Fruit fly (Drosophila melanogaster): ENCODE measurements around the gene prage.

Gene prage

DNA sequence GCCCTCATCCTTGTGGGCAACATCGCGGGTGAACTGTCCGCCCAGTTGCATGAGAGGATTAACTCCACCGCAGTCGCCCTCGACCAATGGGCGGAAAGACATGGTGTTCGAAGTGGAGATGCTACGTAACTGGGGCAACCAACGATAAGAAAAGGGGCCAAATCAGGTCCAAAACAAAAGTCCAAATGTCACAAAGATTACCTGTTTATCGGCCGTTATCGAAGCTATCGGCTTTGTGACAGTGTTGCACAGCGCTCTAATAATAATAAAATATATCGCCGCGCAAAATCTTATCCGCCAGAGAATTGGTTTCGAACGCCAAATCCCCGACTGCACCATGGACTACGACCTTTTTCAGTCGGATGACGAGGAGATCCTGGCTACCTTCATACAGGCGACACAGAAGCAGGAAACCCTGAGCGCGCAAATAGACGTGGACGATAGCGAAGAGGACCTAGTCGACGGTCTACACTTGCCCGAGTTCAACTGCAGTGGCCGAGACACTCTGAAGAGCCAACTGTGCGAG is 95.1 kb downstream of the prage start, which contains the start of the genes CG14803 and Pex5 (continued):
- TF ChIP-seq CG31441 (GFP tag; IDR thresholded peaks at IDR 0.05): no peak
- no peak for TF ChIP-seq CG6654 (GFP tag; optimal IDR thresholded peaks at IDR 0.05)
- TF ChIP-seq Sry-δ (GFP tag; optimal IDR thresholded peaks at IDR 0.05): peak; percentile 43
- TF ChIP-seq br (optimal IDR thresholded peaks at IDR 0.05): no peak
- no peak for TF ChIP-seq Bteb2 (GFP tag; optimal IDR thresholded peaks at IDR 0.05)
- TF ChIP-seq CG10565 (GFP tag; optimal IDR thresholded peaks at IDR 0.05): no peak
- no peak for TF ChIP-seq CG12219 (GFP tag; optimal IDR thresholded peaks at IDR 0.05)
- no peak for TF ChIP-seq CG10654 (GFP tag; optimal IDR thresholded peaks at IDR 0.05)
- no peak for TF ChIP-seq CG7839 (tag; optimal IDR thresholded peaks at IDR 0.05)
- no peak for TF ChIP-seq HLH54F (GFP tag; optimal IDR thresholded peaks at IDR 0.05)
- no peak for TF ChIP-seq CG17359 (tag; optimal IDR thresholded peaks at IDR 0.05)
- TF ChIP-seq CG4404 (GFP tag; IDR thresholded peaks at IDR 0.05): no peak
- no peak for TF ChIP-seq CG7745 (tag; optimal IDR thresholded peaks at IDR 0.05)
- TF ChIP-seq sug (tag; optimal IDR thresholded peaks at IDR 0.05): peak; percentile 9
- no peak for TF ChIP-seq tin (GFP tag; optimal IDR thresholded peaks at IDR 0.05)
- TF ChIP-seq trem (tag; optimal IDR thresholded peaks at IDR 0.05): peak; percentile 26
- TF ChIP-seq CG10267 (tag; optimal IDR thresholded peaks at IDR 0.05): peak; percentile 90
- TF ChIP-seq D19B (GFP tag; optimal IDR thresholded peaks at IDR 0.05): no peak
- TF ChIP-seq CTCF (GFP tag; optimal IDR thresholded peaks at IDR 0.05): no peak
- no peak for TF ChIP-seq Stat92E (GFP tag; optimal IDR thresholded peaks at IDR 0.05)
- no peak for TF ChIP-seq CG2889 (GFP tag; IDR thresholded peaks at IDR 0.05)
- no peak for TF ChIP-seq usp (GFP tag; optimal IDR thresholded peaks at IDR 0.05)
- no peak for TF ChIP-seq Blimp-1 (GFP tag; optimal IDR thresholded peaks at IDR 0.05)
- peak; percentile 52; the same call in 1 of the 3 replicates for TF ChIP-seq CG14860 (GFP tag; IDR thresholded peaks at IDR 0.05; ENCODE audit: partially characterized antibody)
- TF ChIP-seq gro (GFP tag; optimal IDR thresholded peaks at IDR 0.05): no peak
- no peak for TF ChIP-seq Ravus (GFP tag; IDR thresholded peaks at IDR 0.05)
- no peak for TF ChIP-seq Hr3 (GFP tag; optimal IDR thresholded peaks at IDR 0.05)
- TF ChIP-seq Gsc (GFP tag; IDR thresholded peaks at IDR 0.05): no peak
- TF ChIP-seq Mrtf (GFP tag; IDR thresholded peaks at IDR 0.05): no peak
- peak; percentile 41 for TF ChIP-seq CG4617 (GFP tag; optimal IDR thresholded peaks at IDR 0.05; ENCODE audit: borderline replicate concordance)
- no peak for TF ChIP-seq h (optimal IDR thresholded peaks at IDR 0.05)
- no peak for TF ChIP-seq NC2α (GFP tag; optimal IDR thresholded peaks at IDR 0.05)
- peak; percentile 77 for TF ChIP-seq Dref (GFP tag; IDR thresholded peaks at IDR 0.05)
- TF ChIP-seq kay (GFP tag; optimal IDR thresholded peaks at IDR 0.05): no peak
- TF ChIP-seq toy (GFP tag; IDR thresholded peaks at IDR 0.05): no peak
- no peak for TF ChIP-seq CG10959 (GFP tag; IDR thresholded peaks at IDR 0.05)
- peak; percentile 68; the same call in 1 of the 2 replicates for TF ChIP-seq bbx (GFP tag; IDR thresholded peaks at IDR 0.05; ENCODE audit: partially characterized antibody)
- TF ChIP-seq ac (GFP tag; optimal IDR thresholded peaks at IDR 0.05): no peak
- TF ChIP-seq dmrt11E (tag; optimal IDR thresholded peaks at IDR 0.05): no peak
- no peak for TF ChIP-seq sens-2 (GFP tag; IDR thresholded peaks at IDR 0.05)
- peak; percentile 54 for TF ChIP-seq pzg (GFP tag; optimal IDR thresholded peaks at IDR 0.05)
- TF ChIP-seq hbn (GFP tag; IDR thresholded peaks at IDR 0.05; ENCODE audit: partially characterized antibody): peak; percentile 43; the same call in 1 of the 2 replicates
- TF ChIP-seq Dip2 (GFP tag; IDR thresholded peaks at IDR 0.05): no peak
- TF ChIP-seq Bdp1 (GFP tag; optimal IDR thresholded peaks at IDR 0.05): no peak
- no peak for TF ChIP-seq CG32767 (GFP tag; IDR thresholded peaks at IDR 0.05)
- no peak for TF ChIP-seq NC2β (GFP tag; optimal IDR thresholded peaks at IDR 0.05)
- no peak for TF ChIP-seq Rx (GFP tag; IDR thresholded peaks at IDR 0.05)
- no peak for TF ChIP-seq CG11696 (GFP tag; IDR thresholded peaks at IDR 0.05)
- TF ChIP-seq CG8478 (optimal IDR thresholded peaks at IDR 0.05): no peak
- no peak for TF ChIP-seq onecut (GFP tag; IDR thresholded peaks at IDR 0.05)
- TF ChIP-seq CG16813 (GFP tag; IDR thresholded peaks at IDR 0.05; ENCODE audit: partially characterized antibody): peak; percentile 65
- no peak for TF ChIP-seq bab2 (GFP tag; optimal IDR thresholded peaks at IDR 0.05)
- no peak for TF ChIP-seq pfk (GFP tag; optimal IDR thresholded peaks at IDR 0.05)

Data from whole organism, embryonic.